Worm (Caenorhabditis elegans) whole organism, late embryonic: ENCODE measurements around the gene spe-44.

Experiments used
- C38D4.7 ChIP-seq: fragments of 200-800 bp; sonication (Bioruptor generic); optimal IDR thresholded peaks from 2 replicates; lab custom pipeline; 2018; ENCODE audit warnings: mild to moderate bottlenecking, missing genetic modification characterization, moderate library complexity, missing compliant biosample characterization
- F13H6.1 ChIP-seq: sonication (generic microtip); optimal IDR thresholded peaks from 2 replicates; lab custom pipeline; 2016; ENCODE audit warnings: missing genetic modification characterization, missing compliant biosample characterization
- K02D7.2 ChIP-seq: sonication (generic microtip); optimal IDR thresholded peaks from 2 replicates; lab custom pipeline; 2017; ENCODE audit warnings: mild to moderate bottlenecking, missing genetic modification characterization, missing compliant biosample characterization
- ceh-2 ChIP-seq: sonication (generic microtip); optimal IDR thresholded peaks from 2 replicates; lab custom pipeline; 2016; ENCODE audit warnings: missing genotype, missing genetic modification characterization, missing compliant biosample characterization
- ceh-24 ChIP-seq: sonication (generic microtip); optimal IDR thresholded peaks from 2 replicates; lab custom pipeline; 2016; ENCODE audit warnings: mild to moderate bottlenecking, missing genetic modification characterization, missing compliant biosample characterization
- ceh-30 ChIP-seq: fragments of 150-350 bp; optimal IDR thresholded peaks from 2 replicates; lab custom pipeline; 2014; ENCODE audit warnings: missing biosample characterization, missing genetic modification characterization
- ceh-31 ChIP-seq: sonication (generic microtip); optimal IDR thresholded peaks from 2 replicates; lab custom pipeline; 2016; ENCODE audit warnings: missing genetic modification characterization, missing compliant biosample characterization
- ceh-48 ChIP-seq: sonication (generic microtip); optimal IDR thresholded peaks from 2 replicates; lab custom pipeline; 2016; ENCODE audit warnings: missing genetic modification characterization, inconsistent platforms, missing compliant biosample characterization
- ceh-6 ChIP-seq: fragments of 200-800 bp; sonication (Bioruptor generic); optimal IDR thresholded peaks from 2 replicates; lab custom pipeline; 2018; ENCODE audit warnings: mild to moderate bottlenecking, missing genetic modification characterization, missing compliant biosample characterization
- dmd-4 ChIP-seq: sonication (generic microtip); optimal IDR thresholded peaks from 2 replicates; lab custom pipeline; 2016; ENCODE audit warnings: borderline replicate concordance, missing genetic modification characterization, missing compliant biosample characterization
- elt-2 ChIP-seq: sonication (generic microtip); optimal IDR thresholded peaks from 2 replicates; lab custom pipeline; 2016; ENCODE audit warnings: missing genetic modification reagents, missing genetic modification characterization, missing compliant biosample characterization
- ets-4 ChIP-seq: sonication (generic microtip); optimal IDR thresholded peaks from 2 replicates; lab custom pipeline; 2016; ENCODE audit warnings: missing genetic modification characterization, missing compliant biosample characterization
- fkh-10 ChIP-seq: fragments of 150-350 bp; optimal IDR thresholded peaks from 2 replicates; lab custom pipeline; 2014; ENCODE audit warnings: missing biosample characterization, missing genetic modification reagents, missing genetic modification characterization
- hlh-30 ChIP-seq: sonication (generic microtip); optimal IDR thresholded peaks from 2 replicates; lab custom pipeline; 2017; ENCODE audit warnings: antibody characterized with exemption, missing genetic modification characterization, missing compliant biosample characterization; ENCODE audit not compliant: insufficient read depth
- hlh-6 ChIP-seq: sonication (generic microtip); optimal IDR thresholded peaks from 2 replicates; lab custom pipeline; 2016; ENCODE audit warnings: missing genotype, missing genetic modification characterization, missing compliant biosample characterization
- lin-11 ChIP-seq: fragments of 200-800 bp; sonication (Bioruptor generic); optimal IDR thresholded peaks from 2 replicates; lab custom pipeline; 2018; ENCODE audit warnings: mild to moderate bottlenecking, missing genetic modification characterization, missing compliant biosample characterization
- madf-2 ChIP-seq: sonication (generic microtip); optimal IDR thresholded peaks from 2 replicates; lab custom pipeline; 2017; ENCODE audit warnings: missing genetic modification characterization, missing compliant biosample characterization
- nfya-1 ChIP-seq: sonication (generic microtip); optimal IDR thresholded peaks from 2 replicates; lab custom pipeline; 2017; ENCODE audit warnings: missing genetic modification characterization, mild to moderate bottlenecking, missing compliant biosample characterization, antibody characterized with exemption, moderate library complexity
- npax-4 ChIP-seq: sonication (generic microtip); optimal IDR thresholded peaks from 2 replicates; lab custom pipeline; 2016; ENCODE audit warnings: missing genetic modification characterization, missing compliant biosample characterization
- odd-2 ChIP-seq: sonication (generic microtip); optimal IDR thresholded peaks from 2 replicates; lab custom pipeline; 2017; ENCODE audit warnings: antibody characterized with exemption, mild to moderate bottlenecking, missing genetic modification characterization, missing compliant biosample characterization
- pag-3 ChIP-seq: sonication (generic microtip); optimal IDR thresholded peaks from 2 replicates; lab custom pipeline; 2016; ENCODE audit warnings: missing compliant biosample characterization, missing genetic modification characterization, borderline replicate concordance
- pat-9 ChIP-seq: fragments of 200-800 bp; sonication (Bioruptor generic); optimal IDR thresholded peaks from 2 replicates; lab custom pipeline; 2018; ENCODE audit warnings: mild to moderate bottlenecking, missing genetic modification characterization, moderate library complexity, missing compliant biosample characterization
- pax-1 ChIP-seq: fragments of 150-350 bp; optimal IDR thresholded peaks from 2 replicates; lab custom pipeline; 2014; ENCODE audit warnings: missing biosample characterization, missing genetic modification characterization
- pha-4 ChIP-seq: fragments of 150-350 bp; optimal IDR thresholded peaks from 2 replicates; lab custom pipeline; 2018; ENCODE audit warnings: missing biosample characterization, missing genetic modification reagents, missing genetic modification characterization
- pros-1 ChIP-seq: fragments of 150-350 bp; optimal IDR thresholded peaks from 2 replicates; lab custom pipeline; 2014; ENCODE audit warnings: missing biosample characterization, missing genetic modification reagents, missing genetic modification characterization
- rnt-1 ChIP-seq: sonication (generic microtip); optimal IDR thresholded peaks from 2 replicates; lab custom pipeline; 2016; ENCODE audit warnings: missing genetic modification characterization, missing compliant biosample characterization
- sdc-2 ChIP-seq: sonication (generic microtip); optimal IDR thresholded peaks from 2 replicates; lab custom pipeline; 2016; ENCODE audit warnings: missing genotype, missing genetic modification characterization, missing compliant biosample characterization
- sox-4 ChIP-seq: sonication (generic microtip); optimal IDR thresholded peaks from 2 replicates; lab custom pipeline; 2017; ENCODE audit warnings: mild to moderate bottlenecking, missing genetic modification characterization, inconsistent platforms, missing compliant biosample characterization
- ttx-3 ChIP-seq: sonication (generic microtip); optimal IDR thresholded peaks from 2 replicates; lab custom pipeline; 2016; ENCODE audit warnings: missing genetic modification reagents, missing genetic modification characterization, missing compliant biosample characterization
- unc-42 ChIP-seq: sonication (generic microtip); optimal IDR thresholded peaks from 2 replicates; lab custom pipeline; 2016; ENCODE audit warnings: missing genotype, missing genetic modification characterization, missing compliant biosample characterization
- unc-55 ChIP-seq: sonication (generic microtip); optimal IDR thresholded peaks from 2 replicates; lab custom pipeline; 2017; ENCODE audit warnings: missing biosample characterization, missing genetic modification reagents, missing genetic modification characterization

Gene spe-44

DNA sequence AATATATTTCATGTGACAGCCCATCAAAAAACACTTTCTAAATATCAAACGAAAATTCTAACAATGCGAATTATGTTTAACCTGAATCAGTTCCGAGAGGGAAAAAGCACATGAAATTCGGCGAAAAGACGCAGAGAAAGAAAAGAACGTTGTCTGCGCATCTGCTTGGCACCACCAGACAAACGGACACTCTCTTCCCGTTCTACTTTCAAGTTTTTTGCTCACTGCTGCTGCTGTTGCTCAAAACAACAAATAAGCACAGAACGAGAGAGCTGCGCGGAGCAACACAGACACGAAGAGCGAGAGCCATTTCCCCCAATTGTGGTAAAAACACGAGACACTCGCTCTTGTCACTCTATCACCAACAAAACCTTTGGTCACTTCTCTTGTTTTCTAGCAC lies 10.8 kb upstream of the spe-44 start:
- TF ChIP-seq pros-1 (tag; lab: Kevin White, UChicago) (no peak), ceh-30 (tag; lab: Kevin White, UChicago) (no peak), odd-2 (tag; lab: Kevin White, UChicago) (no peak), C38D4.7 (no peak), pag-3 (tag; lab: Kevin White, UChicago) (no peak), hlh-6 (tag; lab: Kevin White, UChicago) (no peak), madf-2 (tag; lab: Kevin White, UChicago) (no peak), ceh-48 (no peak), ceh-2 (tag; lab: Kevin White, UChicago) (no peak)
- TF ChIP-seq, all 69 proteins: peak for 0

ce11 chrIV:12463370-12463769 lies 9.4 kb upstream of the spe-44 start, which contains the start of gene C25G4.8:
C25G4.8 (minus strand) TSS chrIV:12463470.
- TF ChIP-seq odd-2 (tag; lab: Kevin White, UChicago): no peak
- TF ChIP-seq ceh-24 (tag; lab: Kevin White, UChicago): no peak
- TF ChIP-seq ttx-3 (tag; lab: Kevin White, UChicago): no peak
- no peak for TF ChIP-seq hlh-30 (tag; lab: Kevin White, UChicago)
- TF ChIP-seq, all 69 proteins: peak for 0

DNA sequence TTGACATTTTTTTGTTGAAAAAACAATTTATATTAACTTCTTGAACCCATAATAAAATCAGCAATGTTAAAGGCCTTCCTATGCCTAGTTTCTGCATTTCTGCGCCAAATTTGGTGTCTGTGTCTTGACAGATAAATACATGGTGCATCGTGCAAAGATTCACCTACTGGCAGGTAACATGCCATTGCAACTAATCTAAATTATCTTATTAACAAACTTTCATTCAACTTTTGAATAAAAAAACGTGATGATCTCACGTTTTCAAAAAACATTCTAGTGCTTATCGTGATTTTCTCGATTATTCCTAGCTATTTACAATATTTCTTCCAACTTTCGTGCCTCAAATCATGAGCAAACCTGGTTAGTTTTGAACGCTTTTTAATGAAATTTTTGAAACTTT lies 2.6 kb upstream of the spe-44 start, which contains the start of gene C25G4.7:
TSS of gene C25G4.7 (plus strand) at position 301 of the 400 bp plus-strand sequence.
- TF ChIP-seq C38D4.7: no peak
- TF ChIP-seq sdc-2 (tag; lab: Kevin White, UChicago): no peak
- TF ChIP-seq K02D7.2 (tag; lab: Kevin White, UChicago): no peak
- TF ChIP-seq unc-42 (tag; lab: Kevin White, UChicago): no peak
- no peak for TF ChIP-seq pax-1 (tag; lab: Kevin White, UChicago)
- TF ChIP-seq rnt-1 (tag; lab: Kevin White, UChicago): no peak

- TF ChIP-seq ets-4: no peak
Measured at ce11 chrIV:12454750-12455149, 735 bp upstream of the spe-44 start, which contains the start of gene smz-1. smz-1 (plus strand) TSS chrIV:12455050.

DNA sequence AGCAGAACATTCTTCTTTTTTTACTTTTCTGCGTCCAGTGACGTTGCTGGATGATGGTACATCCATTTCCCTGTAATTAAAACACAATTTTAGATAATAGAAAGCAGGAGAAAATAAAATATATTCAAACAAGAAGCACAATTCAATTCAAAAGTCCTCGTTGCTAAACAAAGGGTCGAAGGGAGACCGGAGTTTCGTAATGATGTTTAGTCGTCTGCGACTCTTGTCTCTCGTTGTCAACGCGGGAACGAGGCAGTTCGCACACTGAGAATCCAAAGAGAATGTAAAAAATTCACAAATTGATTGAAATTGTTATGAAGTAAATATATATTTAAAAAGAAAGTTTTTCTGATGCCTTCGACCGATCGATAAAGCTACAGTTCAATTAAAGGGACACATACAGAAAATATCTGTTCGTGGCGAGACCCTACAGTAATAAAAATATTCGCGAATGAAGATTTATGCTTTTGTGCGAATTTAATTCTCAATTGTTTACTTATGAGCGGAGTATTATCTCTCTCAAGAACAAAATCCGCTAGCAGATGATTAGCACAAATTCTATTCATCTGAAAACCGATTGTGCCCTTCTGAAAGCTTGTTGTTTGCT lies 2.7 kb downstream of the spe-44 start, which contains the start of gene dpy-26:
TSS of gene dpy-26 (minus strand) at position 111 of the 607 bp plus-strand sequence.
- TF ChIP-seq unc-42 (tag; lab: Kevin White, UChicago) (peak; percentile 55), nfya-1 (tag; lab: Kevin White, UChicago) (peak; percentile 27), pros-1 (tag; lab: Kevin White, UChicago) (no peak)

ce11 chrIV:12445463-12445934 lies 8.5 kb downstream of the spe-44 start, which contains the start of gene C25G4.3:
C25G4.3 (minus strand) TSS chrIV:12445884.
- TF ChIP-seq pros-1 (tag; lab: Kevin White, UChicago) (no peak), sdc-2 (tag; lab: Kevin White, UChicago) (no peak), odd-2 (tag; lab: Kevin White, UChicago) (no peak), pat-9 (tag; lab: Kevin White, UChicago) (no peak), unc-42 (tag; lab: Kevin White, UChicago) (no peak), unc-55 (no peak), sox-4 (tag; lab: Kevin White, UChicago) (no peak), madf-2 (tag; lab: Kevin White, UChicago) (no peak), dmd-4 (tag; lab: Kevin White, UChicago) (no peak), elt-2 (tag; lab: Kevin White, UChicago) (no peak), pha-4 (tag; lab: Kevin White, UChicago) (no peak), lin-11 (tag; lab: Kevin White, UChicago) (no peak), hlh-30 (tag; lab: Kevin White, UChicago) (no peak), fkh-10 (GFP tag; lab: Kevin White, UChicago) (no peak), ceh-31 (tag; lab: Kevin White, UChicago) (no peak), ceh-6 (GFP tag; lab: Kevin White, UChicago) (no peak), npax-4 (tag; lab: Kevin White, UChicago) (no peak), F13H6.1 (no peak)
